Fruit fly (Drosophila melanogaster): Measurements from ENCODE around the gene se.

DNA sequence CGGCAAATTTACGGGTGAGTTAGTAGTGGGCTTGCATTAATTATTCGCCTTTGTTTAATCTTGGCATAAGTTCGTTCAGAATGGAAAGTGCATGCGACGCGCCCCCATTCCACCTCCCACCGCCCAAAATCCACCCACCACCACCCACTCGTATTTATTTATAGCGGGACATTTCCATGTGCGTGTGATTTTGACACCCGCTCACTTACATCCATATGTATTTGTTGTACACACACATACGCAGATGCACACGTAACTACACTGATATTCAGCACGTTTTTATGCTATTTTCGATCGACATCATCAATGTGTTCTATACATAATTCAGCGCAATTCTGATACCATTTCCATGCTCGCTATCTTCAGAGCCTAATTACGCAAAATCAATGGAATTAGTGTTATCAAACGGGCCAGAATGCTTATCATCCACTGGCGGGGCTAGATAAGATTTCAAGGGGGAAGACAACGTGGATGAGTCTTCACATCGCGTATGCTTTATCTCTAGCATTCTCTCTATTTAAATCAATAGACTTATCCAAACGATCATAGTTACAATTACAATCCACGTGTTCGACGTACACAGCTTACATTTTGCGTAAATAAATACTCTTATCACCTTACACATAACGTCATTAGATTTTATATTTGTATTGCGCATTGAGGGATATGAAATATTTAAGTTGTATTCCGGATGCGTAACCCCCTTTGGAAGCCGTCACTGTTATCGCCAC, 5.5 kb downstream of the se start:
- TF ChIP-seq Sin3A (optimal IDR thresholded peaks at IDR 0.05), result no peak
- TF ChIP-seq insv (optimal IDR thresholded peaks at IDR 0.05), result no peak
- no peak for TF ChIP-seq Myc (optimal IDR thresholded peaks at IDR 0.05)
